Worm (Caenorhabditis elegans) whole organism, L4 larva: ENCODE data around the gene T25D3.4.

Source experiments
- F26F4.8 ChIP-seq: fragments of 200-800 bp; sonication (Bioruptor generic); conservative IDR thresholded peaks from 2 replicates; pipeline ENCODE4 v1.3.6; 2022; ENCODE audit warnings: missing genetic modification characterization, missing compliant biosample characterization
- Y48G9A.11 ChIP-seq: fragments of 200-800 bp; sonication (Bioruptor generic); IDR thresholded peaks from 2 replicates; pipeline ENCODE4 v1.3.6; 2022; ENCODE audit warnings: missing genetic modification reagents, missing genetic modification characterization, missing compliant biosample characterization
- aha-1 ChIP-seq: fragments of 150-350 bp; peaks from one replicate; lab custom pipeline; 2014; ENCODE audit warnings: missing biosample characterization, missing genetic modification characterization
- ceh-44 ChIP-seq: fragments of 200-800 bp; sonication (Bioruptor generic); IDR thresholded peaks from 2 replicates; pipeline ENCODE4 v1.3.6; 2022; ENCODE audit warnings: missing genetic modification reagents, missing genetic modification characterization, missing compliant biosample characterization
- cey-2 ChIP-seq: sonication (generic microtip); optimal IDR thresholded peaks from 3 replicates; lab custom pipeline; 2017; ENCODE audit warnings: missing genetic modification characterization, mild to moderate bottlenecking, missing compliant biosample characterization, antibody characterized with exemption, borderline replicate concordance; ENCODE audit not compliant: insufficient read depth
- ctbp-1 ChIP-seq: fragments of 200-800 bp; sonication (Bioruptor generic); IDR thresholded peaks from 2 replicates; pipeline ENCODE4 v1.3.6; 2022; ENCODE audit warnings: missing genetic modification reagents, missing genetic modification characterization, missing compliant biosample characterization
- daf-16 ChIP-seq, 3 experiments: sonication (generic microtip); optimal IDR thresholded peaks; 2 replicates each; lab custom pipeline; 2016 to 2017; ENCODE audit warnings: missing genetic modification characterization in 3 of 3, missing genetic modification reagents in 3 of 3, mild to moderate bottlenecking in 2 of 3, missing compliant biosample characterization in 2 of 3, missing biosample characterization in 1 of 3, moderate library complexity in 1 of 3
- daf-19 ChIP-seq: fragments of 200-800 bp; sonication (Bioruptor generic); conservative IDR thresholded peaks from 2 replicates; pipeline ENCODE4 v1.3.6; 2022; ENCODE audit warnings: missing genetic modification characterization, missing compliant biosample characterization
- daf-8 ChIP-seq: fragments of 200-800 bp; sonication (Bioruptor generic); IDR thresholded peaks from 2 replicates; pipeline ENCODE4 v1.3.6; 2022; ENCODE audit warnings: missing genetic modification characterization, missing compliant biosample characterization
- dmd-6 ChIP-seq: fragments of 200-800 bp; sonication (Bioruptor generic); IDR thresholded peaks from 2 replicates; pipeline ENCODE4 v1.3.6; 2022; ENCODE audit warnings: missing genetic modification reagents, missing genetic modification characterization, missing compliant biosample characterization
- dmd-9 ChIP-seq: fragments of 200-800 bp; sonication (Bioruptor generic); IDR thresholded peaks from 2 replicates; pipeline ENCODE4 v1.3.6; 2022; ENCODE audit warnings: missing genetic modification reagents, missing genetic modification characterization, missing compliant biosample characterization
- gei-8 ChIP-seq: fragments of 200-800 bp; sonication (Bioruptor generic); optimal IDR thresholded peaks from 2 replicates; lab custom pipeline; 2018; ENCODE audit warnings: mild to moderate bottlenecking, missing genetic modification characterization, missing compliant biosample characterization
- hlh-11 ChIP-seq: fragments of 200-800 bp; sonication (Bioruptor generic); optimal IDR thresholded peaks from 2 replicates; lab custom pipeline; 2018; ENCODE audit warnings: mild to moderate bottlenecking, missing genetic modification characterization, missing compliant biosample characterization
- hlh-30 ChIP-seq: sonication (generic microtip); optimal IDR thresholded peaks from 2 replicates; lab custom pipeline; 2017; ENCODE audit warnings: antibody characterized with exemption, mild to moderate bottlenecking, missing genetic modification characterization, missing compliant biosample characterization; ENCODE audit not compliant: insufficient read depth
- hmg-1.1 ChIP-seq: fragments of 200-800 bp; sonication (Bioruptor generic); IDR thresholded peaks from 2 replicates; pipeline ENCODE4 v1.3.6; 2022; ENCODE audit warnings: missing genetic modification reagents, missing genetic modification characterization, missing compliant biosample characterization
- jun-1 ChIP-seq: fragments of 150-350 bp; optimal IDR thresholded peaks from 2 replicates; lab custom pipeline; 2014; ENCODE audit warnings: missing biosample characterization, missing genetic modification reagents, missing genetic modification characterization
- lim-7 ChIP-seq: fragments of 200-800 bp; sonication (Bioruptor generic); IDR thresholded peaks from 2 replicates; pipeline ENCODE4 v1.3.6; 2022; ENCODE audit warnings: missing genetic modification characterization, missing compliant biosample characterization
- lin-1 ChIP-seq: fragments of 200-800 bp; sonication (Bioruptor generic); IDR thresholded peaks from 2 replicates; pipeline ENCODE4 v1.3.6; 2022; ENCODE audit warnings: missing genetic modification reagents, missing genetic modification characterization, missing compliant biosample characterization
- lin-39 ChIP-seq: fragments of 150-350 bp; optimal IDR thresholded peaks from 2 replicates; lab custom pipeline; 2014; ENCODE audit warnings: missing biosample characterization, missing genetic modification reagents, missing genetic modification characterization
- lsy-2 ChIP-seq, 2 experiments: fragments of 150-350 bp in 1 of 2; sonication (generic microtip) in 1 of 2; optimal IDR thresholded peaks; 2 replicates each; lab custom pipeline; 2014 to 2017; ENCODE audit warnings: missing biosample characterization in 2 of 2, missing genetic modification characterization in 2 of 2
- madf-9 ChIP-seq: fragments of 200-800 bp; sonication (Bioruptor generic); conservative IDR thresholded peaks from 2 replicates; pipeline ENCODE4 v1.3.6; 2022; ENCODE audit warnings: missing genetic modification reagents, missing genetic modification characterization, missing compliant biosample characterization
- mxl-2 ChIP-seq: fragments of 200-800 bp; sonication (Bioruptor generic); conservative IDR thresholded peaks from 2 replicates; pipeline ENCODE4 v1.3.6; 2022; ENCODE audit warnings: missing genetic modification reagents, missing genetic modification characterization, missing compliant biosample characterization
- mxl-3 ChIP-seq: fragments of 200-800 bp; sonication (Bioruptor generic); optimal IDR thresholded peaks from 2 replicates; lab custom pipeline; 2018; ENCODE audit warnings: mild to moderate bottlenecking, missing genetic modification characterization, missing compliant biosample characterization
- nhr-102 ChIP-seq: sonication (generic microtip); optimal IDR thresholded peaks from 2 replicates; lab custom pipeline; 2016; ENCODE audit warnings: mild to moderate bottlenecking, missing genetic modification characterization, moderate library complexity, missing compliant biosample characterization
- nhr-25 ChIP-seq: sonication (generic microtip); optimal IDR thresholded peaks from 2 replicates; lab custom pipeline; 2017; ENCODE audit warnings: missing genetic modification characterization, mild to moderate bottlenecking, missing compliant biosample characterization, antibody characterized with exemption, moderate library complexity, borderline replicate concordance; ENCODE audit not compliant: insufficient read depth
- nhr-28 ChIP-seq: fragments of 150-350 bp; optimal IDR thresholded peaks from 2 replicates; lab custom pipeline; 2014; ENCODE audit warnings: missing biosample characterization, missing genetic modification characterization
- nhr-48 ChIP-seq: sonication (generic microtip); optimal IDR thresholded peaks from 2 replicates; lab custom pipeline; 2016; ENCODE audit warnings: mild to moderate bottlenecking, missing genetic modification characterization, missing compliant biosample characterization
- pqm-1 ChIP-seq: sonication (generic microtip); optimal IDR thresholded peaks from 2 replicates; lab custom pipeline; 2017; ENCODE audit warnings: missing biosample characterization, missing genetic modification characterization
- set-16 ChIP-seq: fragments of 200-800 bp; sonication (Bioruptor generic); IDR thresholded peaks from 2 replicates; pipeline ENCODE4 v1.3.6; 2022; ENCODE audit warnings: missing genetic modification reagents, missing genetic modification characterization, missing compliant biosample characterization
- tag-97 ChIP-seq: fragments of 200-800 bp; sonication (Bioruptor generic); IDR thresholded peaks from 2 replicates; pipeline ENCODE4 v1.3.6; 2022; ENCODE audit warnings: missing genetic modification characterization, missing compliant biosample characterization
- unc-62 ChIP-seq, 3 experiments: fragments of 150-350 bp in 1 of 3; sonication (generic microtip); optimal IDR thresholded peaks in 2 of 3; peaks in 1 of 3; 1 replicate in 1 of 3; 2 replicates in 2 of 3; lab custom pipeline; 2014 to 2017; ENCODE audit warnings: missing biosample characterization in 3 of 3, missing genetic modification characterization in 3 of 3, missing genetic modification reagents in 3 of 3, missing genotype in 1 of 3
- zip-11 ChIP-seq: fragments of 200-800 bp; sonication (Bioruptor generic); IDR thresholded peaks from 2 replicates; pipeline ENCODE4 v1.3.6; 2022; ENCODE audit warnings: missing genetic modification characterization, missing compliant biosample characterization
- zip-2 ChIP-seq: fragments of 150-350 bp; optimal IDR thresholded peaks from 2 replicates; lab custom pipeline; 2014; ENCODE audit warnings: missing biosample characterization, missing genetic modification characterization

Gene T25D3.4

ce11 chrII:107703-108102, 39.3 kb upstream of the T25D3.4 start:
- no peak for TF ChIP-seq ctbp-1 (GFP tag; lab: Robert Waterston, UW)
- no peak for TF ChIP-seq set-16
- TF ChIP-seq tag-97 (GFP tag; lab: Robert Waterston, UW) = no peak
- no peak for TF ChIP-seq nhr-25 (tag; lab: Kevin White, UChicago)
- TF ChIP-seq zip-2 = no peak
- TF ChIP-seq nhr-102 (tag; lab: Kevin White, UChicago) = no peak
- no peak for TF ChIP-seq dmd-9
- no peak for TF ChIP-seq zip-11 (GFP tag; lab: Robert Waterston, UW)
- TF ChIP-seq nhr-28 (tag; lab: Kevin White, UChicago) = no peak
- TF ChIP-seq lim-7 (GFP tag; lab: Robert Waterston, UW) = no peak
- no peak for TF ChIP-seq daf-19 (GFP tag; lab: Robert Waterston, UW)
- no peak for TF ChIP-seq dmd-6 (GFP tag; lab: Robert Waterston, UW)
- TF ChIP-seq madf-9 (GFP tag; lab: Robert Waterston, UW) = no peak

- TF ChIP-seq lin-1 (GFP tag; lab: Robert Waterston, UW) (no peak), ceh-44 (GFP tag; lab: Robert Waterston, UW) (no peak), daf-19 (GFP tag; lab: Robert Waterston, UW) (no peak), daf-8 (GFP tag; lab: Robert Waterston, UW) (no peak), aha-1 (tag; lab: Kevin White, UChicago) (peak; percentile 20), Y48G9A.11 (GFP tag; lab: Robert Waterston, UW) (no peak), jun-1 (tag; lab: Kevin White, UChicago) (no peak), mxl-2 (GFP tag; lab: Robert Waterston, UW) (no peak)
Observed at ce11 chrII:108865-109264, 38.2 kb upstream of the T25D3.4 start, which contains the start of gene C50D2.2. Gene C50D2.2, plus strand, starts transcription at chrII:109165.

ce11 chrII:111267-111666, 35.8 kb upstream of the T25D3.4 start, which contains the start of gene C50D2.1:
Gene C50D2.1, plus strand, starts transcription at chrII:111567.
- TF ChIP-seq nhr-48 (tag; lab: Kevin White, UChicago) (no peak), aha-1 (tag; lab: Kevin White, UChicago) (peak; percentile 16)

ce11 chrII:112231-112630, 34.8 kb upstream of the T25D3.4 start:
- TF ChIP-seq hlh-11 (tag; lab: Kevin White, UChicago) = peak; percentile 3
- TF ChIP-seq daf-16 (GFP tag; optimal IDR thresholded peaks at IDR 0.05; lab: Kevin White, UChicago) = no peak
- TF ChIP-seq daf-16 (tag; optimal IDR thresholded peaks at IDR 0.05; lab: Kevin White, UChicago) = no peak
- peak; percentile 24 for TF ChIP-seq hlh-30 (tag; lab: Kevin White, UChicago)
- peak; percentile 13 for TF ChIP-seq pqm-1
- TF ChIP-seq lin-39 (tag; lab: Kevin White, UChicago) = no peak
- no peak for TF ChIP-seq lsy-2 (tag; optimal IDR thresholded peaks at IDR 0.05; lab: Kevin White, UChicago)
- TF ChIP-seq daf-8 (GFP tag; lab: Robert Waterston, UW) = no peak
- TF ChIP-seq madf-9 (GFP tag; lab: Robert Waterston, UW) = no peak
- no peak for TF ChIP-seq F26F4.8 (GFP tag; lab: Robert Waterston, UW)
- TF ChIP-seq zip-2 = no peak
- TF ChIP-seq cey-2 (tag; lab: Kevin White, UChicago) = no peak
- peak in 1 of 2 experiments; percentile 71 for TF ChIP-seq unc-62 (GFP tag; optimal IDR thresholded peaks at IDR 0.05 in 1 of 2; lab: Kevin White, UChicago)
- TF ChIP-seq unc-62 (tag; optimal IDR thresholded peaks at IDR 0.05; lab: Kevin White, UChicago) = no peak
- TF ChIP-seq gei-8 (GFP tag; lab: Kevin White, UChicago) = no peak
- TF ChIP-seq hmg-1.1 (GFP tag; lab: Robert Waterston, UW) = no peak
- peak; percentile 60 for TF ChIP-seq mxl-3 (GFP tag; lab: Kevin White, UChicago)
- TF ChIP-seq, all 104 proteins: peak for 5
